Fruit fly (Drosophila melanogaster): ENCODE data around the gene lsn.

lsn gene

DNA sequence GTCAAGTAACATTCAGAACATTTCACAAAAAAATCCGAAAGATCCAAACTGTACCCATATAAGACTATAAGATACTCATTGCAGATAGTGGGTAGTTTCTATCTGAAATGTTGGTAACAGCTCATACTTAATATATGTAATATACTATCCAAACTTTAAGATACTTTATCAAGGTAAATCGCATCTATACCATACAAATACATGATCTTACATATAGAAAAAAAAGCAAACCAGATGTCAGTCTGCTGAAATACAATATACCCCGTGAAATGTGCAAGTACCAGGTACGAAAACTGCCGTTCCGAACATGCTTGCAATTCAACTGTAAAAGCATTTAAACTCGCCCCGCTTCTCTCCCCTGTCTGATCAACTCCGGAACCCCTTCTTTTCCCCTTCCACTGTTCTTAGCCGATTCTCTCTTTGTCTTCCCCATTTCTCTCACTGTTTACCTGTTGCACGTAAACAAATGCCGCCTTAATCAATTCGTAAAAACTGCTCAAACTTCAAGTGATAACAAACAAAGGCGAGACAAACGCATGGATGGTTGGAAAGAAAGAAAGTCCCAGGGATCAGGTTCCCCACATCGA is 37.4 kb upstream of the lsn start (continued):
- TF ChIP-seq slp2 (GFP tag; optimal IDR thresholded peaks at IDR 0.05) (no peak), bigmax (GFP tag; optimal IDR thresholded peaks at IDR 0.05) (no peak), CG6654 (GFP tag; optimal IDR thresholded peaks at IDR 0.05) (no peak)

DNA sequence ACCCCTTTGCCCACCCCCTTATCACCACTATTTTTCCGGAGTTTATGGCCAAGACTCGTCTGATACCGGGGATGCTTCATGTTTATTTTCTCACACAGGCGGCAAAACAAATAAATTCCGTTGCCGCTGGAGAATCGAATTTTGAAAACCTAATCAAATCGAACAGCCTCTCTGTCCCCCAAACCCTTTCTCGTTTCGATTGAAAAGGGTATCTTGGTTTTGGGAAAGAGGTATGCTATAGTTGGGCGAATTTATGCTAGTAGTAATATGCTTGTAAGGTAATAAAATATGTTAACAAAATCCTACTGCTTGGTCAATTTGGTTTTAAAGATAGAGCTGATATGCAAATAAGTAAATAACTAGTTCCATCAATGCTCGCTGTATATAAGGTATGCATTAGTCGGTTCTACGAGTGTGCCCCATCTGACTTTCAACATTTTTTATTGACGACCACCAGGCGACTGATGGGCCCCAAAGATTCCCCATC is 36.9 kb upstream of the lsn start:
- peak; percentile 33 for TF ChIP-seq Nf-YB (GFP tag; optimal IDR thresholded peaks at IDR 0.05)
- TF ChIP-seq CG10274 (GFP tag; optimal IDR thresholded peaks at IDR 0.05): no peak
- no peak for TF ChIP-seq prd (optimal IDR thresholded peaks at IDR 0.05)
- peak; percentile 79; the same call in 2 of the 3 replicates for TF ChIP-seq prd (GFP tag; IDR thresholded peaks at IDR 0.05)
- no peak for TF ChIP-seq CG13296 (GFP tag; optimal IDR thresholded peaks at IDR 0.05)
- TF ChIP-seq sqz (GFP tag; optimal IDR thresholded peaks at IDR 0.05): peak; percentile 50
- no peak for TF ChIP-seq insv (GFP tag; optimal IDR thresholded peaks at IDR 0.05)
- peak; percentile 7 for TF ChIP-seq tap (tag; optimal IDR thresholded peaks at IDR 0.05)
- peak; percentile 87 for TF ChIP-seq vvl (GFP tag; IDR thresholded peaks at IDR 0.05)
- peak; percentile 60 for TF ChIP-seq Asciz (GFP tag; optimal IDR thresholded peaks at IDR 0.05)
- peak; percentile 38 for TF ChIP-seq CG18476 (GFP tag; optimal IDR thresholded peaks at IDR 0.05)
- peak; percentile 87 for TF ChIP-seq CG32772 (GFP tag; IDR thresholded peaks at IDR 0.05)
- peak; percentile 12 for TF ChIP-seq CG6654 (GFP tag; optimal IDR thresholded peaks at IDR 0.05)
- peak; percentile 59 for TF ChIP-seq CG10654 (GFP tag; optimal IDR thresholded peaks at IDR 0.05)
- TF ChIP-seq Ssrp (tag; optimal IDR thresholded peaks at IDR 0.05): peak; percentile 86
- TF ChIP-seq CG34376 (GFP tag; optimal IDR thresholded peaks at IDR 0.05): no peak
- peak; percentile 72 for TF ChIP-seq Lhr (GFP tag; optimal IDR thresholded peaks at IDR 0.05)
- TF ChIP-seq Sox100B (GFP tag; optimal IDR thresholded peaks at IDR 0.05): peak; percentile 28
- peak; percentile 23 for TF ChIP-seq CG30020 (tag; optimal IDR thresholded peaks at IDR 0.05)
- peak; percentile 55 for TF ChIP-seq CG18619 (GFP tag; optimal IDR thresholded peaks at IDR 0.05)
- TF ChIP-seq CG34224 (GFP tag; IDR thresholded peaks at IDR 0.05; ENCODE audit: partially characterized antibody): no peak
- no peak for TF ChIP-seq sug (tag; optimal IDR thresholded peaks at IDR 0.05)
- TF ChIP-seq CG12391 (tag; optimal IDR thresholded peaks at IDR 0.05): peak; percentile 83
- TF ChIP-seq Lim3 (GFP tag; IDR thresholded peaks at IDR 0.05): 0 out of 2 replicates have a peak, but pooled peaks have one; percentile 23
- TF ChIP-seq ftz-f1 (GFP tag; optimal IDR thresholded peaks at IDR 0.05): no peak
- no peak for TF ChIP-seq Doc2 (GFP tag; IDR thresholded peaks at IDR 0.05)
- no peak for TF ChIP-seq CG9215 (GFP tag; IDR thresholded peaks at IDR 0.05)
- peak; percentile 94 for TF ChIP-seq CG2712 (tag; optimal IDR thresholded peaks at IDR 0.05)
- TF ChIP-seq Lpt (GFP tag; optimal IDR thresholded peaks at IDR 0.05): no peak
- TF ChIP-seq HHEX (GFP tag; optimal IDR thresholded peaks at IDR 0.05): no peak
- TF ChIP-seq CG15514 (GFP tag; optimal IDR thresholded peaks at IDR 0.05): no peak
- TF ChIP-seq Myb (GFP tag; optimal IDR thresholded peaks at IDR 0.05): peak; percentile 35
- TF ChIP-seq Bteb2 (GFP tag; optimal IDR thresholded peaks at IDR 0.05): no peak
- TF ChIP-seq stwl (tag; optimal IDR thresholded peaks at IDR 0.05): peak; percentile 10
- peak; percentile 76 for TF ChIP-seq CG17186 (GFP tag; optimal IDR thresholded peaks at IDR 0.05)
- peak; percentile 77 for TF ChIP-seq CG14710 (tag; optimal IDR thresholded peaks at IDR 0.05)
- TF ChIP-seq Atf-2 (GFP tag; optimal IDR thresholded peaks at IDR 0.05): peak; percentile 71
- peak; percentile 50 for TF ChIP-seq CG5245 (GFP tag; optimal IDR thresholded peaks at IDR 0.05)
- TF ChIP-seq dpn (GFP tag; optimal IDR thresholded peaks at IDR 0.05): peak; percentile 65 to 69
- TF ChIP-seq gem (tag; optimal IDR thresholded peaks at IDR 0.05): peak; percentile 88
- TF ChIP-seq bbx (GFP tag; IDR thresholded peaks at IDR 0.05; ENCODE audit: partially characterized antibody): peak; percentile 18; the same call in 1 of the 2 replicates
- TF ChIP-seq Dfd (GFP tag; optimal IDR thresholded peaks at IDR 0.05): no peak
- peak; percentile 63 for TF ChIP-seq CG15696 (tag; optimal IDR thresholded peaks at IDR 0.05)
- peak; percentile 42; the same call in 1 of the 2 replicates for TF ChIP-seq CG7372 (GFP tag; IDR thresholded peaks at IDR 0.05)
- TF ChIP-seq CG18262 (tag; optimal IDR thresholded peaks at IDR 0.05): peak; percentile 92
